Fruit fly (Drosophila melanogaster) whole organism, pupa: ENCODE results near the gene FucT6.

ENCODE experiments used
- CG10348 ChIP-seq: fragments of 200-800 bp; sonication (Bioruptor generic); IDR thresholded peaks from 2 replicates; pipeline ENCODE4 v1.3.6; 2022; ENCODE audit warnings: missing biosample characterization, missing genetic modification characterization
- CG12605 ChIP-seq: fragments of 200-800 bp; sonication (Bioruptor generic); IDR thresholded peaks from 2 replicates; pipeline ENCODE4 v1.3.6; 2022; ENCODE audit warnings: missing biosample characterization, missing genetic modification characterization
- CG13204 ChIP-seq: fragments of 200-800 bp; sonication (Bioruptor generic); optimal IDR thresholded peaks from 2 replicates; lab custom pipeline; 2018; ENCODE audit warnings: missing biosample characterization, mild to moderate bottlenecking, missing genetic modification characterization, moderate library complexity
- CG14655 ChIP-seq: fragments of 200-800 bp; sonication (Bioruptor generic); optimal IDR thresholded peaks from 3 replicates; lab custom pipeline; 2017; ENCODE audit warnings: mild to moderate bottlenecking, missing biosample characterization, missing genetic modification reagents, missing genetic modification characterization
- CG15710 ChIP-seq: fragments of 200-800 bp; sonication (Bioruptor generic); optimal IDR thresholded peaks from 2 replicates; lab custom pipeline; 2018; ENCODE audit warnings: missing biosample characterization, mild to moderate bottlenecking, missing genetic modification characterization, moderate library complexity
- CG17806 ChIP-seq: fragments of 200-800 bp; sonication (Bioruptor generic); optimal IDR thresholded peaks from 2 replicates; lab custom pipeline; 2018; ENCODE audit warnings: missing biosample characterization, mild to moderate bottlenecking, missing genetic modification characterization, moderate library complexity
- CG32121 ChIP-seq: fragments of 200-800 bp; sonication (Bioruptor generic); IDR thresholded peaks from 2 replicates; pipeline ENCODE4 v1.3.6; 2022; ENCODE audit warnings: missing biosample characterization, missing genetic modification characterization
- CG34367 ChIP-seq: fragments of 200-800 bp; sonication (Bioruptor generic); optimal IDR thresholded peaks from 2 replicates; lab custom pipeline; 2018; ENCODE audit warnings: missing biosample characterization, mild to moderate bottlenecking, missing genetic modification characterization
- CG4496 ChIP-seq: fragments of 200-800 bp; sonication (Bioruptor generic); IDR thresholded peaks from 3 replicates; pipeline ENCODE4 v1.3.6; 2022; ENCODE audit warnings: missing biosample characterization, missing genetic modification characterization
- CG8159 ChIP-seq: fragments of 200-800 bp; sonication (Bioruptor generic); optimal IDR thresholded peaks from 3 replicates; lab custom pipeline; 2018; ENCODE audit warnings: missing biosample characterization, mild to moderate bottlenecking, missing genetic modification characterization, moderate library complexity
- CG8301 ChIP-seq: fragments of 200-800 bp; sonication (Bioruptor generic); optimal IDR thresholded peaks from 2 replicates; lab custom pipeline; 2018; ENCODE audit warnings: missing biosample characterization, mild to moderate bottlenecking, missing genetic modification characterization
- CG9948 ChIP-seq: fragments of 200-800 bp; sonication (Bioruptor generic); optimal IDR thresholded peaks from 2 replicates; lab custom pipeline; 2018; ENCODE audit warnings: missing biosample characterization, mild to moderate bottlenecking, missing genetic modification characterization, moderate library complexity
- D1 ChIP-seq: fragments of 200-800 bp; sonication (Bioruptor generic); optimal IDR thresholded peaks from 2 replicates; lab custom pipeline; 2018; ENCODE audit warnings: missing biosample characterization, mild to moderate bottlenecking, missing genetic modification characterization, moderate library complexity
- EcR ChIP-seq: fragments of 200-800 bp; sonication (Bioruptor generic); optimal IDR thresholded peaks from 3 replicates; lab custom pipeline; 2019; ENCODE audit warnings: missing biosample characterization, missing genetic modification characterization, mild to moderate bottlenecking, moderate library complexity, missing genetic modification reagents
- Ets98B ChIP-seq: fragments of 200-800 bp; sonication (Bioruptor generic); IDR thresholded peaks from 2 replicates; pipeline ENCODE4 v1.3.6; 2022; ENCODE audit warnings: missing biosample characterization, missing genetic modification characterization
- Pif1A ChIP-seq: fragments of 200-800 bp; sonication (Bioruptor generic); optimal IDR thresholded peaks from 3 replicates; lab custom pipeline; 2016; ENCODE audit warnings: missing biosample characterization, missing genetic modification characterization
- Pif1B ChIP-seq: fragments of 200-800 bp; sonication (Bioruptor generic); optimal IDR thresholded peaks from 3 replicates; lab custom pipeline; 2016; ENCODE audit warnings: missing biosample characterization, missing genetic modification characterization
- Snoo ChIP-seq: fragments of 200-800 bp; sonication (Bioruptor generic); optimal IDR thresholded peaks from 3 replicates; lab custom pipeline; 2017; ENCODE audit warnings: missing biosample characterization, mild to moderate bottlenecking, missing genetic modification characterization, inconsistent platforms
- fd96Ca ChIP-seq: fragments of 200-800 bp; sonication (Bioruptor generic); IDR thresholded peaks from 3 replicates; pipeline ENCODE4 v1.3.6; 2022; ENCODE audit warnings: missing biosample characterization, missing genetic modification characterization
- gl ChIP-seq: fragments of 200-800 bp; sonication (Bioruptor generic); optimal IDR thresholded peaks from 2 replicates; lab custom pipeline; 2018; ENCODE audit warnings: missing biosample characterization, mild to moderate bottlenecking, missing genetic modification characterization
- rn ChIP-seq: fragments of 200-800 bp; sonication (Bioruptor generic); IDR thresholded peaks from 2 replicates; pipeline ENCODE4 v1.3.6; 2022; ENCODE audit warnings: missing biosample characterization, missing genetic modification characterization

The FucT6 gene

DNA sequence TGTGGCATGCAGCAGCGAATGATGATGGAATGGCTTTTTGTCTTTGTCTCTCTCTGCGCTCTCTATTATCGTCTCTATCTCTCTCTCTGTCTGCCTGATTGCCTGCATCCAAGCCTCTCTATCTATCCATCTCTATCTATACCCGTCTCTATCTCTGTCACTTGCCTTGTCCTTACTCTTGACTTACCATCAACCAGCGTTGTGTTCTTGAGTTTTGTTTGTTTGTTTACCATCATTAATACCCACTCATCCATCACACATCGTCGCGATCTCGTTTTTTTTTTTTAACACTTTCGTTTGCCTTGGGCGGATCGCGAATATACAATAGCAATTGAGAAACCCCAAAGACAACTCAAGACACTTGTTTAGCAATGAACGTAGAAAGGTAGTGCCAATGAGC is 20.1 kb downstream of the FucT6 start:
- no peak for TF ChIP-seq CG8159
- no peak for TF ChIP-seq Snoo
- peak; percentile 80 for TF ChIP-seq EcR (GFP tag; lab: Kevin White, UChicago)
- no peak for TF ChIP-seq CG10348 (GFP tag; lab: Robert Waterston, UW)
- no peak for TF ChIP-seq CG34367 (tag; lab: Kevin White, UChicago)
- no peak for TF ChIP-seq CG8301 (tag; lab: Kevin White, UChicago)
- TF ChIP-seq D1 (tag; lab: Kevin White, UChicago) = no peak

- TF ChIP-seq EcR (GFP tag; lab: Kevin White, UChicago) (peak; percentile 15), gl (no peak), Snoo (no peak)
- TF ChIP-seq, all 21 proteins: peak for 1
Observed at dm6 chrX:11687666-11688492, 21.9 kb downstream of the FucT6 start.

- TF ChIP-seq EcR (GFP tag; lab: Kevin White, UChicago) = peak; percentile 33
- no peak for TF ChIP-seq Snoo
- TF ChIP-seq, all 21 proteins: peak for 1
Observed at dm6 chrX:11686675-11687074, 23.1 kb downstream of the FucT6 start.

DNA sequence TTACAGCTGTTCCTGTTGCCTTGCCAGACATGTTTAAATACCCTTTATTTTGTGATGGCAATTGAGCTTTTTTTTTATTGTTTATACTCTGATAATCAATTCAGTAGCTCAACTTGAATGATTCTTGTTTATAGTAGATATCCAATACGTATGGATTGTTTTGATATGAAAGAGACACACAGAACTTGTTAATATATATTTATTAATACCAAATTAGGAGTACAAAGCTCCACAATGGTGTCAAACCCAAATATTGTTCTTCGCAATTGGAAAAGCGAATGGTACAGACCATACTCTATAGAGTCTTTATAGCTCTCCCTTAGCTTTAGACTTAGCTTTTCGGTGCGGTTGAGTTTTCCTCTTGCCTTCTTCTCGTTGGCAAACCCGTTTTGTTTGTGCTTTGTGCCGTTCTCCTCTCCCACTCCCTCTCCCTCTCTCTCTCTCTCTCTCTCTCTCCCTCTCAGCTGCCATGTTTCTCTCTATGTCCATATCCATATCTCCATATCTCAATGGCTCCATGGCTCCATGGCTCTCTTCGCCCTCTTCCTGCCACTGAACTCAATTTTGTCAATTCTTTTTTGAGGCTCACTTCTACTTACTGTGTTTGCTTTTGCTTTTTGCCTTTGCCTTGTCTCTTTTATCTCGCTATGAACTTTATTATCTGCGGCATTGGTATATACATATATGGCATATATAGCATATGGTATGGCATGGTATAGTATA is 23.7 kb downstream of the FucT6 start:
- no peak for TF ChIP-seq CG4496 (GFP tag; lab: Robert Waterston, UW)
- TF ChIP-seq CG10348 (GFP tag; lab: Robert Waterston, UW) = no peak
- peak; percentile 52 for TF ChIP-seq CG13204 (GFP tag; lab: Kevin White, UChicago)
- peak; percentile 60 for TF ChIP-seq Snoo
- no peak for TF ChIP-seq CG12605 (GFP tag; lab: Robert Waterston, UW)
- TF ChIP-seq EcR (GFP tag; lab: Kevin White, UChicago) = peak; percentile 93
- TF ChIP-seq CG9948 = peak; percentile 88
- TF ChIP-seq CG15710 = peak; percentile 91
- TF ChIP-seq CG8301 (tag; lab: Kevin White, UChicago) = peak; percentile 78
- no peak for TF ChIP-seq rn
- peak; percentile 86 for TF ChIP-seq CG17806
- TF ChIP-seq CG8159 = peak; percentile 89
- TF ChIP-seq CG14655 (GFP tag; lab: Kevin White, UChicago) = peak; percentile 87
- TF ChIP-seq D1 (tag; lab: Kevin White, UChicago) = peak; percentile 70
- peak; percentile 72 for TF ChIP-seq Pif1A (GFP tag; lab: Kevin White, UChicago)
- peak; percentile 14; the same call in 1 of the 2 replicates for TF ChIP-seq CG32121 (GFP tag; lab: Robert Waterston, UW)
- TF ChIP-seq Pif1B (GFP tag; lab: Kevin White, UChicago) = peak; percentile 38
- peak; percentile 51 for TF ChIP-seq gl
- no peak for TF ChIP-seq fd96Ca (GFP tag; lab: Robert Waterston, UW)
- TF ChIP-seq Ets98B (GFP tag; lab: Robert Waterston, UW) = peak; percentile 66
- peak; percentile 85 for TF ChIP-seq CG34367 (tag; lab: Kevin White, UChicago)

dm6 chrX:11684462-11684861 is 25.3 kb downstream of the FucT6 start:
- TF ChIP-seq CG32121 (GFP tag; lab: Robert Waterston, UW) (peak; percentile 43; the same call in 1 of the 2 replicates), CG12605 (GFP tag; lab: Robert Waterston, UW) (peak; percentile 36; the same call in 1 of the 2 replicates), CG10348 (GFP tag; lab: Robert Waterston, UW) (no peak), Pif1B (GFP tag; lab: Kevin White, UChicago) (no peak), CG9948 (peak; percentile 13), Ets98B (GFP tag; lab: Robert Waterston, UW) (peak; percentile 5; the same call in 1 of the 2 replicates), CG15710 (peak; percentile 26), fd96Ca (GFP tag; lab: Robert Waterston, UW) (peak; percentile 50; the same call in 1 of the 3 replicates), CG34367 (tag; lab: Kevin White, UChicago) (peak; percentile 26), rn (no peak), CG13204 (GFP tag; lab: Kevin White, UChicago) (peak; percentile 60), CG8159 (peak; percentile 43), CG17806 (no peak), CG8301 (tag; lab: Kevin White, UChicago) (no peak), Snoo (peak; percentile 21), D1 (tag; lab: Kevin White, UChicago) (no peak), CG4496 (GFP tag; lab: Robert Waterston, UW) (peak; percentile 43; the same call in 1 of the 3 replicates), Pif1A (GFP tag; lab: Kevin White, UChicago) (peak; percentile 50), EcR (GFP tag; lab: Kevin White, UChicago) (peak; percentile 29), CG14655 (GFP tag; lab: Kevin White, UChicago) (peak; percentile 39), gl (no peak)

dm6 chrX:11683480-11683879 is 26.3 kb downstream of the FucT6 start:
- TF ChIP-seq Snoo (peak; percentile 46), CG13204 (GFP tag; lab: Kevin White, UChicago) (peak; percentile 97), rn (no peak), fd96Ca (GFP tag; lab: Robert Waterston, UW) (peak; percentile 22; the same call in 1 of the 3 replicates), CG17806 (no peak), CG12605 (GFP tag; lab: Robert Waterston, UW) (0 out of 2 replicates have a peak, but pooled peaks have one; percentile 21), Ets98B (GFP tag; lab: Robert Waterston, UW) (peak; percentile 70), CG4496 (GFP tag; lab: Robert Waterston, UW) (peak; percentile 55; the same call in 1 of the 3 replicates), Pif1A (GFP tag; lab: Kevin White, UChicago) (no peak), CG8159 (no peak), EcR (GFP tag; lab: Kevin White, UChicago) (peak; percentile 45), CG32121 (GFP tag; lab: Robert Waterston, UW) (peak; percentile 36), gl (no peak), D1 (tag; lab: Kevin White, UChicago) (no peak)
